Fruit fly (Drosophila melanogaster) whole organism, pupa: ENCODE data around the gene Hmt-1.

Source experiments
- CG12605 ChIP-seq: fragments of 200-800 bp; sonication (Bioruptor generic); IDR thresholded peaks from 2 replicates; pipeline ENCODE4 v1.3.6; 2022; ENCODE audit warnings: missing biosample characterization, missing genetic modification characterization
- CG17806 ChIP-seq: fragments of 200-800 bp; sonication (Bioruptor generic); optimal IDR thresholded peaks from 2 replicates; lab custom pipeline; 2018; ENCODE audit warnings: missing biosample characterization, mild to moderate bottlenecking, missing genetic modification characterization, moderate library complexity
- CG32121 ChIP-seq: fragments of 200-800 bp; sonication (Bioruptor generic); IDR thresholded peaks from 2 replicates; pipeline ENCODE4 v1.3.6; 2022; ENCODE audit warnings: missing biosample characterization, missing genetic modification characterization
- CG34367 ChIP-seq: fragments of 200-800 bp; sonication (Bioruptor generic); optimal IDR thresholded peaks from 2 replicates; lab custom pipeline; 2018; ENCODE audit warnings: missing biosample characterization, mild to moderate bottlenecking, missing genetic modification characterization
- CG4496 ChIP-seq: fragments of 200-800 bp; sonication (Bioruptor generic); IDR thresholded peaks from 3 replicates; pipeline ENCODE4 v1.3.6; 2022; ENCODE audit warnings: missing biosample characterization, missing genetic modification characterization
- CG8159 ChIP-seq: fragments of 200-800 bp; sonication (Bioruptor generic); optimal IDR thresholded peaks from 3 replicates; lab custom pipeline; 2018; ENCODE audit warnings: missing biosample characterization, mild to moderate bottlenecking, missing genetic modification characterization, moderate library complexity
- CG8301 ChIP-seq: fragments of 200-800 bp; sonication (Bioruptor generic); optimal IDR thresholded peaks from 2 replicates; lab custom pipeline; 2018; ENCODE audit warnings: missing biosample characterization, mild to moderate bottlenecking, missing genetic modification characterization
- D1 ChIP-seq: fragments of 200-800 bp; sonication (Bioruptor generic); optimal IDR thresholded peaks from 2 replicates; lab custom pipeline; 2018; ENCODE audit warnings: missing biosample characterization, mild to moderate bottlenecking, missing genetic modification characterization, moderate library complexity
- EcR ChIP-seq: fragments of 200-800 bp; sonication (Bioruptor generic); optimal IDR thresholded peaks from 3 replicates; lab custom pipeline; 2019; ENCODE audit warnings: missing biosample characterization, missing genetic modification characterization, mild to moderate bottlenecking, moderate library complexity, missing genetic modification reagents
- Pif1B ChIP-seq: fragments of 200-800 bp; sonication (Bioruptor generic); optimal IDR thresholded peaks from 3 replicates; lab custom pipeline; 2016; ENCODE audit warnings: missing biosample characterization, missing genetic modification characterization
- Snoo ChIP-seq: fragments of 200-800 bp; sonication (Bioruptor generic); optimal IDR thresholded peaks from 3 replicates; lab custom pipeline; 2017; ENCODE audit warnings: missing biosample characterization, mild to moderate bottlenecking, missing genetic modification characterization, inconsistent platforms
- fd96Ca ChIP-seq: fragments of 200-800 bp; sonication (Bioruptor generic); IDR thresholded peaks from 3 replicates; pipeline ENCODE4 v1.3.6; 2022; ENCODE audit warnings: missing biosample characterization, missing genetic modification characterization
- gl ChIP-seq: fragments of 200-800 bp; sonication (Bioruptor generic); optimal IDR thresholded peaks from 2 replicates; lab custom pipeline; 2018; ENCODE audit warnings: missing biosample characterization, mild to moderate bottlenecking, missing genetic modification characterization

- no peak for TF ChIP-seq CG4496 (GFP tag; lab: Robert Waterston, UW)
- TF ChIP-seq CG8159 (tag; lab: Kevin White, UChicago): no peak
- no peak for TF ChIP-seq CG12605 (GFP tag; lab: Robert Waterston, UW)
- TF ChIP-seq CG17806 (tag; lab: Kevin White, UChicago): no peak
- no peak for TF ChIP-seq EcR
- TF ChIP-seq gl: no peak
- TF ChIP-seq Snoo (tag; lab: Kevin White, UChicago): no peak
- no peak for TF ChIP-seq fd96Ca (GFP tag; lab: Robert Waterston, UW)
- no peak for TF ChIP-seq CG8301 (tag; lab: Kevin White, UChicago)
- no peak for TF ChIP-seq D1 (tag; lab: Kevin White, UChicago)
- no peak for TF ChIP-seq CG34367
- TF ChIP-seq Pif1B: no peak
- TF ChIP-seq CG32121 (GFP tag; lab: Robert Waterston, UW): no peak
Observed at dm6 chr3R:15895978-15896377, 38.7 kb upstream of the Hmt-1 start, which contains the start of gene CG14877.
